Worm (Caenorhabditis elegans): ENCODE results near the gene aly-3.

ce11 chrIV:12093384-12093783 is 29.7 kb upstream of the aly-3 start, which contains the start of gene cpsf-4:
- TF ChIP-seq skn-1 (tag; optimal IDR thresholded peaks at IDR 0.05) (no peak), nhr-28 (tag; optimal IDR thresholded peaks at IDR 0.05) (no peak), nhr-11 (tag; optimal IDR thresholded peaks at IDR 0.05) (no peak), unc-39 (tag; optimal IDR thresholded peaks at IDR 0.05) (no peak)
